Worm (Caenorhabditis elegans) whole organism, young adult: ENCODE results near the gene let-721.

Experiments used
- B0035.1 ChIP-seq: sonication (generic microtip); optimal IDR thresholded peaks from 2 replicates; lab custom pipeline; 2016; ENCODE audit warnings: missing genetic modification characterization, mild to moderate bottlenecking, missing compliant biosample characterization, missing genotype, missing genetic modification reagents
- F22D6.2 ChIP-seq: sonication (generic microtip); optimal IDR thresholded peaks from 2 replicates; lab custom pipeline; 2016; ENCODE audit warnings: mild to moderate bottlenecking, missing genetic modification characterization, missing compliant biosample characterization
- F39B2.1 ChIP-seq: fragments of 200-800 bp; sonication (Bioruptor generic); IDR thresholded peaks from 2 replicates; pipeline ENCODE4 v1.3.6; 2022; ENCODE audit warnings: missing genetic modification reagents, missing genetic modification characterization, missing compliant biosample characterization
- F49E8.2 ChIP-seq: sonication (generic microtip); optimal IDR thresholded peaks from 3 replicates; lab custom pipeline; 2017; ENCODE audit warnings: missing genetic modification characterization, mild to moderate bottlenecking, missing compliant biosample characterization, antibody characterized with exemption, moderate library complexity; ENCODE audit not compliant: insufficient read depth
- F57A8.1 ChIP-seq: fragments of 200-800 bp; sonication (Bioruptor generic); optimal IDR thresholded peaks from 2 replicates; lab custom pipeline; 2018; ENCODE audit warnings: mild to moderate bottlenecking, missing genetic modification characterization, moderate library complexity, missing compliant biosample characterization
- K12H6.12 ChIP-seq: fragments of 200-800 bp; sonication (Bioruptor generic); optimal IDR thresholded peaks from 2 replicates; lab custom pipeline; 2018; ENCODE audit warnings: mild to moderate bottlenecking, missing genetic modification characterization, missing compliant biosample characterization
- T26A5.8 ChIP-seq: sonication (generic microtip); optimal IDR thresholded peaks from 2 replicates; lab custom pipeline; 2016; ENCODE audit warnings: missing genetic modification characterization, missing compliant biosample characterization
- Y53F4B.3 ChIP-seq: fragments of 200-800 bp; sonication (Bioruptor generic); IDR thresholded peaks from 2 replicates; pipeline ENCODE4 v1.3.6; 2022; ENCODE audit warnings: missing genetic modification reagents, missing genetic modification characterization, missing compliant biosample characterization
- ZK185.1 ChIP-seq: sonication (generic microtip); optimal IDR thresholded peaks from 2 replicates; lab custom pipeline; 2016; ENCODE audit warnings: mild to moderate bottlenecking, missing genetic modification characterization, missing compliant biosample characterization; ENCODE audit not compliant: poor library complexity, severe bottlenecking
- ama-1 ChIP-seq, 3 experiments: fragments of 150-350 bp in 1 of 3; sonication (generic microtip) in 2 of 3; optimal IDR thresholded peaks; 2 replicates each; lab custom pipeline; 2014 to 2018; ENCODE audit warnings: missing biosample characterization in 2 of 3, missing genetic modification characterization in 2 of 3, missing genetic modification reagents in 2 of 3
- aptf-3 ChIP-seq: fragments of 200-800 bp; sonication (Bioruptor generic); IDR thresholded peaks from 2 replicates; pipeline ENCODE4 v1.3.6; 2022; ENCODE audit warnings: missing genetic modification characterization, missing compliant biosample characterization
- cebp-1 ChIP-seq, 2 experiments: fragments of 200-800 bp in 1 of 2; sonication (Bioruptor generic) in 1 of 2; sonication (generic microtip) in 1 of 2; IDR thresholded peaks in 1 of 2; optimal IDR thresholded peaks in 1 of 2; 2 replicates each; pipeline versions ENCODE4 v1.3.6 to Lab custom; 2017 to 2022; ENCODE audit warnings: missing compliant biosample characterization in 2 of 2, missing genetic modification characterization in 2 of 2, mild to moderate bottlenecking in 1 of 2, missing genetic modification reagents in 1 of 2, moderate library complexity in 1 of 2
- cebp-2 ChIP-seq: fragments of 200-800 bp; sonication (Bioruptor generic); IDR thresholded peaks from 2 replicates; pipeline ENCODE4 v1.3.6; 2022; ENCODE audit warnings: missing genetic modification characterization, missing compliant biosample characterization
- ceh-79 ChIP-seq: sonication (generic microtip); optimal IDR thresholded peaks from 2 replicates; lab custom pipeline; 2017; ENCODE audit warnings: mild to moderate bottlenecking, missing genetic modification characterization, missing compliant biosample characterization
- dox-1 ChIP-seq: fragments of 200-800 bp; sonication (Bioruptor generic); IDR thresholded peaks from 2 replicates; pipeline ENCODE4 v1.3.6; 2022; ENCODE audit warnings: missing genetic modification reagents, missing genetic modification characterization, missing compliant biosample characterization
- hlh-12 ChIP-seq: sonication (generic microtip); optimal IDR thresholded peaks from 2 replicates; lab custom pipeline; 2016; ENCODE audit warnings: missing genetic modification characterization, missing compliant biosample characterization
- hmg-20 ChIP-seq: fragments of 200-800 bp; sonication (Bioruptor generic); IDR thresholded peaks from 2 replicates; pipeline ENCODE4 v1.3.6; 2022; ENCODE audit warnings: missing genetic modification reagents, missing genetic modification characterization, missing compliant biosample characterization
- hsf-1 ChIP-seq: fragments of 200-800 bp; sonication (Bioruptor generic); IDR thresholded peaks from 2 replicates; pipeline ENCODE4 v1.3.6; 2022; ENCODE audit warnings: missing genetic modification reagents, missing genetic modification characterization, missing compliant biosample characterization
- lag-1 ChIP-seq: fragments of 200-800 bp; sonication (Bioruptor generic); IDR thresholded peaks from 2 replicates; pipeline ENCODE4 v1.3.6; 2022; ENCODE audit warnings: missing genetic modification reagents, missing genetic modification characterization, missing compliant biosample characterization
- lin-26 ChIP-seq: fragments of 200-800 bp; sonication (Bioruptor generic); IDR thresholded peaks from 2 replicates; pipeline ENCODE4 v1.3.6; 2022; ENCODE audit warnings: missing genetic modification reagents, missing genetic modification characterization, missing compliant biosample characterization
- lsl-1 ChIP-seq: fragments of 200-800 bp; sonication (Bioruptor generic); optimal IDR thresholded peaks from 2 replicates; lab custom pipeline; 2018; ENCODE audit warnings: mild to moderate bottlenecking, missing genetic modification characterization, moderate library complexity, missing compliant biosample characterization
- madf-3 ChIP-seq: fragments of 200-800 bp; sonication (Bioruptor generic); IDR thresholded peaks from 2 replicates; pipeline ENCODE4 v1.3.6; 2022; ENCODE audit warnings: missing genetic modification reagents, missing genetic modification characterization, missing compliant biosample characterization
- nfya-2 ChIP-seq: fragments of 200-800 bp; sonication (Bioruptor generic); IDR thresholded peaks from 2 replicates; pipeline ENCODE4 v1.3.6; 2022; ENCODE audit warnings: missing genetic modification reagents, missing genetic modification characterization, missing compliant biosample characterization
- nfyb-1 ChIP-seq: fragments of 200-800 bp; sonication (Bioruptor generic); IDR thresholded peaks from 2 replicates; pipeline ENCODE4 v1.3.6; 2022; ENCODE audit warnings: missing genetic modification reagents, missing genetic modification characterization, missing compliant biosample characterization
- nhr-120 ChIP-seq: fragments of 200-800 bp; sonication (Bioruptor generic); IDR thresholded peaks from 2 replicates; pipeline ENCODE4 v1.3.6; 2022; ENCODE audit warnings: missing genetic modification characterization, missing compliant biosample characterization
- nhr-27 ChIP-seq: fragments of 200-800 bp; sonication (Bioruptor generic); optimal IDR thresholded peaks from 2 replicates; lab custom pipeline; 2018; ENCODE audit warnings: mild to moderate bottlenecking, missing genetic modification characterization, moderate library complexity, missing compliant biosample characterization
- nhr-80 ChIP-seq: sonication (generic microtip); optimal IDR thresholded peaks from 2 replicates; lab custom pipeline; 2016; ENCODE audit warnings: missing genetic modification characterization, missing compliant biosample characterization
- pbrm-1 ChIP-seq: fragments of 200-800 bp; sonication (Bioruptor generic); IDR thresholded peaks from 2 replicates; pipeline ENCODE4 v1.3.6; 2022; ENCODE audit warnings: missing genetic modification reagents, missing genetic modification characterization, missing compliant biosample characterization
- somi-1 ChIP-seq: fragments of 200-800 bp; sonication (Bioruptor generic); optimal IDR thresholded peaks from 2 replicates; lab custom pipeline; 2018; ENCODE audit warnings: mild to moderate bottlenecking, missing genetic modification characterization, missing compliant biosample characterization
- tbx-9 ChIP-seq: sonication (generic microtip); optimal IDR thresholded peaks from 2 replicates; lab custom pipeline; 2016; ENCODE audit warnings: borderline replicate concordance, missing genetic modification characterization, inconsistent platforms, missing compliant biosample characterization
- tlf-1 ChIP-seq: fragments of 200-800 bp; sonication (Bioruptor generic); optimal IDR thresholded peaks from 2 replicates; lab custom pipeline; 2018; ENCODE audit warnings: mild to moderate bottlenecking, missing genetic modification characterization, missing compliant biosample characterization
- unc-130 ChIP-seq: sonication (generic microtip); optimal IDR thresholded peaks from 2 replicates; lab custom pipeline; 2016; ENCODE audit warnings: missing genetic modification reagents, missing genetic modification characterization, missing compliant biosample characterization
- ztf-22 ChIP-seq: fragments of 200-800 bp; sonication (Bioruptor generic); optimal IDR thresholded peaks from 2 replicates; lab custom pipeline; 2018; ENCODE audit warnings: mild to moderate bottlenecking, missing genetic modification characterization, moderate library complexity, missing compliant biosample characterization
- ztf-26 ChIP-seq: sonication (generic microtip); optimal IDR thresholded peaks from 2 replicates; lab custom pipeline; 2017; ENCODE audit warnings: missing genetic modification characterization, missing compliant biosample characterization
- ztf-28 ChIP-seq: fragments of 200-800 bp; sonication (Bioruptor generic); IDR thresholded peaks from 2 replicates; pipeline ENCODE4 v1.3.6; 2022; ENCODE audit warnings: missing genetic modification reagents, missing genetic modification characterization, missing compliant biosample characterization

The let-721 gene

ce11 chrIII:6420201-6420600 is 26.5 kb downstream of the let-721 start:
- TF ChIP-seq nfyb-1 (no peak), somi-1 (GFP tag; lab: Kevin White, UChicago) (peak; percentile 18), lin-26 (GFP tag; lab: Robert Waterston, UW) (0 out of 2 replicates have a peak, but pooled peaks have one; percentile 25), ama-1 (optimal IDR thresholded peaks at IDR 0.05; lab: Kevin White, UChicago) (peak; percentile 2), ama-1 (GFP tag; optimal IDR thresholded peaks at IDR 0.05; lab: Kevin White, UChicago) (no peak)

ce11 chrIII:6419409-6419944 is 27.2 kb downstream of the let-721 start, which contains the start of gene atgl-1:
atgl-1 (minus strand) TSS chrIII:6419459.
- peak; percentile 12 for TF ChIP-seq nhr-80 (tag; lab: Kevin White, UChicago)
- TF ChIP-seq lin-26 (GFP tag; lab: Robert Waterston, UW), result 0 out of 2 replicates have a peak, but pooled peaks have one; percentile 23
- no peak for TF ChIP-seq tlf-1 (GFP tag; lab: Kevin White, UChicago)
- TF ChIP-seq, all 124 proteins: peak for 2

- TF ChIP-seq T26A5.8 (tag; lab: Kevin White, UChicago) (no peak), hlh-12 (no peak), hsf-1 (0 out of 2 replicates have a peak, but pooled peaks have one; percentile 35), madf-3 (GFP tag; lab: Robert Waterston, UW) (0 out of 2 replicates have a peak, but pooled peaks have one; percentile 18), B0035.1 (tag; lab: Kevin White, UChicago) (no peak), nfya-2 (no peak), pbrm-1 (GFP tag; lab: Robert Waterston, UW) (no peak), dox-1 (GFP tag; lab: Robert Waterston, UW) (no peak), nhr-120 (GFP tag; lab: Robert Waterston, UW) (no peak), K12H6.12 (tag; lab: Kevin White, UChicago) (no peak), nfyb-1 (0 out of 2 replicates have a peak, but pooled peaks have one; percentile 6), cebp-1 (GFP tag; IDR thresholded peaks at IDR 0.05; lab: Robert Waterston, UW) (no peak), cebp-1 (tag; optimal IDR thresholded peaks at IDR 0.05; lab: Kevin White, UChicago) (no peak), F22D6.2 (tag; lab: Kevin White, UChicago) (no peak), ztf-28 (GFP tag; lab: Robert Waterston, UW) (no peak), ZK185.1 (tag; lab: Kevin White, UChicago) (no peak), Y53F4B.3 (GFP tag; lab: Robert Waterston, UW) (no peak), aptf-3 (GFP tag; lab: Robert Waterston, UW) (no peak), ztf-22 (GFP tag; lab: Kevin White, UChicago) (no peak), unc-130 (GFP tag; lab: Kevin White, UChicago) (no peak), hmg-20 (no peak), ztf-26 (tag; lab: Kevin White, UChicago) (peak; percentile 41), cebp-2 (GFP tag; lab: Robert Waterston, UW) (no peak), lsl-1 (no peak), F49E8.2 (tag; lab: Kevin White, UChicago) (no peak), ceh-79 (tag; lab: Kevin White, UChicago) (no peak), F39B2.1 (GFP tag; lab: Robert Waterston, UW) (no peak), nhr-27 (tag; lab: Kevin White, UChicago) (no peak), tbx-9 (tag; lab: Kevin White, UChicago) (no peak), F57A8.1 (GFP tag; lab: Kevin White, UChicago) (no peak), lag-1 (GFP tag; lab: Robert Waterston, UW) (no peak)
These were observed 28.5 kb downstream of the let-721 start for ce11 chrIII:6418254-6418653.
